Fruit fly (Drosophila melanogaster) whole organism, embryonic: ENCODE measurements around the gene Atpalpha.

ENCODE experiments used
- CG12942 ChIP-seq: fragments of 200-800 bp; sonication (Bioruptor generic); optimal IDR thresholded peaks from 3 replicates; lab custom pipeline; 2016; ENCODE audit warnings: missing biosample characterization, missing genetic modification characterization
- Hmr ChIP-seq: fragments of 200-800 bp; sonication (Bioruptor generic); optimal IDR thresholded peaks from 3 replicates; lab custom pipeline; 2017; ENCODE audit warnings: mild to moderate bottlenecking, missing biosample characterization, missing genetic modification reagents, missing genetic modification characterization
- ranshi ChIP-seq: fragments of 200-800 bp; sonication (Bioruptor generic); IDR thresholded peaks from 2 replicates; pipeline ENCODE4 v1.3.6; 2022; ENCODE audit warnings: missing biosample characterization, missing genetic modification characterization
- slbo ChIP-seq: fragments of 200-800 bp; sonication (Bioruptor generic); IDR thresholded peaks from 2 replicates; pipeline ENCODE4 v1.3.6; 2022; ENCODE audit warnings: missing biosample characterization, missing genetic modification characterization

DNA sequence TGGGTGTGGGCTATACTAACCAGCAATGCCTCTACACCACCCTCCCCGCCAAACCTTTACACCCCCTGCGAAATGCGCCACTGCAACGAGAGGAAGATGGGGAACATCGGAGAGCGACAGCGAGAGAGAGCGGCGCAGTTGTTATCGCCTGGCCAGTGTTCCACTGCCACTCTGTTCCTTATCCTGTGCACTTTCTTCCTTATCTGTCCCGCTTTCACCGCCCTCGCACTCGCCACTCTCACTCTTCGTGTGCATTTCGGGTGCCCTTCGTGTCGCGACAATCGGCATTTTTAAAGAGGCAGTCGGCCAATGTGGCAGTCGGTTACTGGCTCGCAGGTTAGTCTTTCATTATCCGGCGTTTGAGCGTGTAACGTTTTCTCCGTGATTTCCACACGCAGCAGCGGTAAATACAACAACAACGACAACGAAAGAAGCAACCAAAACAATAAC is 29.4 kb downstream of the Atpalpha start, which contains the start of gene Calx:
- TF ChIP-seq ranshi (GFP tag; lab: Robert Waterston, UW), result no peak
- no peak for TF ChIP-seq CG12942
- TF ChIP-seq slbo (GFP tag; lab: Robert Waterston, UW), result no peak
- peak; percentile 22 for TF ChIP-seq Hmr (GFP tag; lab: Kevin White, UChicago)
